Worm (Caenorhabditis elegans) whole organism, L4 larva: Measurements from ENCODE around the gene mdt-21.

Source experiments
- F26F4.8 ChIP-seq: fragments of 200-800 bp; sonication (Bioruptor generic); conservative IDR thresholded peaks from 2 replicates; pipeline ENCODE4 v1.3.6; 2022; ENCODE audit warnings: missing genetic modification characterization, missing compliant biosample characterization
- F37D6.2 ChIP-seq: sonication (generic microtip); optimal IDR thresholded peaks from 2 replicates; lab custom pipeline; 2016; ENCODE audit warnings: mild to moderate bottlenecking, missing genetic modification characterization, missing compliant biosample characterization
- T20F7.1 ChIP-seq: fragments of 200-800 bp; sonication (Bioruptor generic); optimal IDR thresholded peaks from 2 replicates; lab custom pipeline; 2018; ENCODE audit warnings: mild to moderate bottlenecking, missing genetic modification characterization, missing compliant biosample characterization
- Y48G9A.11 ChIP-seq: fragments of 200-800 bp; sonication (Bioruptor generic); IDR thresholded peaks from 2 replicates; pipeline ENCODE4 v1.3.6; 2022; ENCODE audit warnings: missing genetic modification reagents, missing genetic modification characterization, missing compliant biosample characterization
- Y5F2A.4 ChIP-seq: fragments of 200-800 bp; sonication (Bioruptor generic); optimal IDR thresholded peaks from 2 replicates; lab custom pipeline; 2018; ENCODE audit warnings: mild to moderate bottlenecking, missing genetic modification characterization, missing compliant biosample characterization
- aha-1 ChIP-seq: fragments of 150-350 bp; peaks from one replicate; lab custom pipeline; 2014; ENCODE audit warnings: missing biosample characterization, missing genetic modification characterization
- arid-1 ChIP-seq: fragments of 200-800 bp; sonication (Bioruptor generic); conservative IDR thresholded peaks from 2 replicates; pipeline ENCODE4 v1.3.6; 2022; ENCODE audit warnings: missing genetic modification reagents, missing genetic modification characterization, missing compliant biosample characterization
- attf-4 ChIP-seq: sonication (generic microtip); optimal IDR thresholded peaks from 3 replicates; lab custom pipeline; 2017; ENCODE audit warnings: missing biosample characterization, missing genetic modification characterization
- ceh-20 ChIP-seq: fragments of 200-800 bp; sonication (Bioruptor generic); IDR thresholded peaks from 2 replicates; pipeline ENCODE4 v1.3.6; 2022; ENCODE audit warnings: missing genetic modification reagents, missing genetic modification characterization, missing compliant biosample characterization
- ceh-28 ChIP-seq: fragments of 150-350 bp; optimal IDR thresholded peaks from 2 replicates; lab custom pipeline; 2014; ENCODE audit warnings: missing biosample characterization, missing genetic modification reagents, missing genetic modification characterization
- ceh-32 ChIP-seq: sonication (generic microtip); optimal IDR thresholded peaks from 2 replicates; lab custom pipeline; 2016; ENCODE audit warnings: mild to moderate bottlenecking, missing genetic modification characterization, missing compliant biosample characterization; ENCODE audit not compliant: poor library complexity
- ctbp-1 ChIP-seq: fragments of 200-800 bp; sonication (Bioruptor generic); IDR thresholded peaks from 2 replicates; pipeline ENCODE4 v1.3.6; 2022; ENCODE audit warnings: missing genetic modification reagents, missing genetic modification characterization, missing compliant biosample characterization
- daf-16 ChIP-seq, 3 experiments: sonication (generic microtip); optimal IDR thresholded peaks; 2 replicates each; lab custom pipeline; 2016 to 2017; ENCODE audit warnings: missing genetic modification characterization in 3 of 3, missing genetic modification reagents in 3 of 3, mild to moderate bottlenecking in 2 of 3, missing compliant biosample characterization in 2 of 3, missing biosample characterization in 1 of 3, moderate library complexity in 1 of 3
- daf-8 ChIP-seq: fragments of 200-800 bp; sonication (Bioruptor generic); IDR thresholded peaks from 2 replicates; pipeline ENCODE4 v1.3.6; 2022; ENCODE audit warnings: missing genetic modification characterization, missing compliant biosample characterization
- dmd-6 ChIP-seq: fragments of 200-800 bp; sonication (Bioruptor generic); IDR thresholded peaks from 2 replicates; pipeline ENCODE4 v1.3.6; 2022; ENCODE audit warnings: missing genetic modification reagents, missing genetic modification characterization, missing compliant biosample characterization
- dmd-9 ChIP-seq: fragments of 200-800 bp; sonication (Bioruptor generic); IDR thresholded peaks from 2 replicates; pipeline ENCODE4 v1.3.6; 2022; ENCODE audit warnings: missing genetic modification reagents, missing genetic modification characterization, missing compliant biosample characterization
- dpl-1 ChIP-seq: fragments of 150-350 bp; optimal IDR thresholded peaks from 2 replicates; lab custom pipeline; 2014; ENCODE audit warnings: missing biosample characterization, missing genetic modification reagents, missing genetic modification characterization
- dve-1 ChIP-seq: sonication (generic microtip); optimal IDR thresholded peaks from 2 replicates; lab custom pipeline; 2017; ENCODE audit warnings: antibody characterized with exemption, mild to moderate bottlenecking, missing genetic modification characterization, missing compliant biosample characterization; ENCODE audit not compliant: insufficient read depth
- egl-43 ChIP-seq: fragments of 200-800 bp; sonication (Bioruptor generic); IDR thresholded peaks from 2 replicates; pipeline ENCODE4 v1.3.6; 2022; ENCODE audit warnings: missing genetic modification reagents, missing genetic modification characterization, missing compliant biosample characterization
- fkh-10 ChIP-seq: fragments of 150-350 bp; optimal IDR thresholded peaks from 2 replicates; lab custom pipeline; 2014; ENCODE audit warnings: missing biosample characterization, missing genetic modification reagents, missing genetic modification characterization
- fos-1 ChIP-seq: fragments of 150-350 bp; optimal IDR thresholded peaks from 2 replicates; lab custom pipeline; 2014; ENCODE audit warnings: missing biosample characterization, missing genetic modification characterization
- hif-1 ChIP-seq, 2 experiments: sonication (generic microtip); optimal IDR thresholded peaks; 2 replicates each; lab custom pipeline; 2016 to 2017; ENCODE audit warnings: missing compliant biosample characterization in 2 of 2, missing genetic modification characterization in 2 of 2, missing genetic modification reagents in 2 of 2, missing genotype in 2 of 2, mild to moderate bottlenecking in 1 of 2
- hlh-11 ChIP-seq: fragments of 200-800 bp; sonication (Bioruptor generic); optimal IDR thresholded peaks from 2 replicates; lab custom pipeline; 2018; ENCODE audit warnings: mild to moderate bottlenecking, missing genetic modification characterization, missing compliant biosample characterization
- hlh-30 ChIP-seq: sonication (generic microtip); optimal IDR thresholded peaks from 2 replicates; lab custom pipeline; 2017; ENCODE audit warnings: antibody characterized with exemption, mild to moderate bottlenecking, missing genetic modification characterization, missing compliant biosample characterization; ENCODE audit not compliant: insufficient read depth
- lim-7 ChIP-seq: fragments of 200-800 bp; sonication (Bioruptor generic); IDR thresholded peaks from 2 replicates; pipeline ENCODE4 v1.3.6; 2022; ENCODE audit warnings: missing genetic modification characterization, missing compliant biosample characterization
- lin-38 ChIP-seq: fragments of 200-800 bp; sonication (Bioruptor generic); IDR thresholded peaks from 2 replicates; pipeline ENCODE4 v1.3.6; 2022; ENCODE audit warnings: missing genetic modification reagents, missing genetic modification characterization, missing compliant biosample characterization
- lir-3 ChIP-seq: sonication (generic microtip); optimal IDR thresholded peaks from 2 replicates; lab custom pipeline; 2016; ENCODE audit warnings: mild to moderate bottlenecking, missing genetic modification characterization, missing compliant biosample characterization
- lsy-2 ChIP-seq, 2 experiments: fragments of 150-350 bp in 1 of 2; sonication (generic microtip) in 1 of 2; optimal IDR thresholded peaks; 2 replicates each; lab custom pipeline; 2014 to 2017; ENCODE audit warnings: missing biosample characterization in 2 of 2, missing genetic modification characterization in 2 of 2
- madf-5 ChIP-seq, 2 experiments: fragments of 200-800 bp; sonication (Bioruptor generic); IDR thresholded peaks; 2 replicates each; pipeline ENCODE4 v1.3.6; 2022; ENCODE audit warnings: missing compliant biosample characterization in 2 of 2, missing genetic modification characterization in 2 of 2
- mdl-1 ChIP-seq, 2 experiments: fragments of 150-350 bp in 1 of 2; sonication (generic microtip) in 1 of 2; optimal IDR thresholded peaks; 2 replicates each; lab custom pipeline; 2014 to 2017; ENCODE audit warnings: missing biosample characterization in 2 of 2, missing genetic modification characterization in 2 of 2
- mes-2 ChIP-seq: sonication (generic microtip); optimal IDR thresholded peaks from 2 replicates; lab custom pipeline; 2016; ENCODE audit warnings: missing genotype, mild to moderate bottlenecking, missing genetic modification characterization, missing compliant biosample characterization; ENCODE audit not compliant: poor library complexity, severe bottlenecking
- nhr-111 ChIP-seq: fragments of 200-800 bp; sonication (Bioruptor generic); optimal IDR thresholded peaks from 2 replicates; lab custom pipeline; 2018; ENCODE audit warnings: mild to moderate bottlenecking, missing genetic modification characterization, missing compliant biosample characterization
- nhr-237 ChIP-seq: sonication (generic microtip); optimal IDR thresholded peaks from 2 replicates; lab custom pipeline; 2017; ENCODE audit warnings: missing biosample characterization, missing genetic modification characterization
- nhr-76 ChIP-seq: fragments of 150-350 bp; optimal IDR thresholded peaks from 2 replicates; lab custom pipeline; 2014; ENCODE audit warnings: missing biosample characterization, missing genetic modification characterization
- pha-4 ChIP-seq, 2 experiments: fragments of 150-350 bp in 1 of 2; fragments of 200-800 bp in 1 of 2; sonication (Bioruptor generic) in 1 of 2; IDR thresholded peaks in 1 of 2; optimal IDR thresholded peaks in 1 of 2; 2 replicates each; pipeline versions ENCODE4 v1.3.6 to Lab custom; 2014 to 2022; ENCODE audit warnings: missing genetic modification characterization in 2 of 2, missing genetic modification reagents in 2 of 2, missing biosample characterization in 1 of 2, missing compliant biosample characterization in 1 of 2
- pqm-1 ChIP-seq: sonication (generic microtip); optimal IDR thresholded peaks from 2 replicates; lab custom pipeline; 2017; ENCODE audit warnings: missing biosample characterization, missing genetic modification characterization
- saeg-2 ChIP-seq: fragments of 200-800 bp; sonication (Bioruptor generic); IDR thresholded peaks from 2 replicates; pipeline ENCODE4 v1.3.6; 2022; ENCODE audit warnings: missing genetic modification reagents, missing genetic modification characterization, missing compliant biosample characterization
- set-16 ChIP-seq: fragments of 200-800 bp; sonication (Bioruptor generic); IDR thresholded peaks from 2 replicates; pipeline ENCODE4 v1.3.6; 2022; ENCODE audit warnings: missing genetic modification reagents, missing genetic modification characterization, missing compliant biosample characterization
- spr-1 ChIP-seq: sonication (generic microtip); optimal IDR thresholded peaks from 2 replicates; lab custom pipeline; 2016; ENCODE audit warnings: mild to moderate bottlenecking, missing genetic modification characterization, missing compliant biosample characterization
- spr-3 ChIP-seq: fragments of 200-800 bp; sonication (Bioruptor generic); optimal IDR thresholded peaks from 2 replicates; lab custom pipeline; 2018; ENCODE audit warnings: mild to moderate bottlenecking, missing genetic modification characterization, missing compliant biosample characterization
- tag-97 ChIP-seq: fragments of 200-800 bp; sonication (Bioruptor generic); IDR thresholded peaks from 2 replicates; pipeline ENCODE4 v1.3.6; 2022; ENCODE audit warnings: missing genetic modification characterization, missing compliant biosample characterization
- unc-130 ChIP-seq: sonication (generic microtip); optimal IDR thresholded peaks from 2 replicates; lab custom pipeline; 2016; ENCODE audit warnings: missing genetic modification reagents, missing genetic modification characterization, missing compliant biosample characterization
- ztf-11 ChIP-seq: fragments of 150-350 bp; optimal IDR thresholded peaks from 2 replicates; lab custom pipeline; 2014; ENCODE audit warnings: missing biosample characterization, missing genetic modification characterization

Gene mdt-21

ce11 chrIII:11823260-11823659, 45.8 kb downstream of the mdt-21 start, which contains the start of gene C18D11.3 (continued):
- TF ChIP-seq F26F4.8 (GFP tag; lab: Robert Waterston, UW), result no peak
- no peak for TF ChIP-seq pqm-1
- no peak for TF ChIP-seq nhr-111 (GFP tag; lab: Kevin White, UChicago)
- TF ChIP-seq egl-43, result 0 out of 2 replicates have a peak, but pooled peaks have one; percentile 5
- peak in 1 of 2 experiments; percentile 76 for TF ChIP-seq hif-1 (tag; optimal IDR thresholded peaks at IDR 0.05; lab: Kevin White, UChicago)
- no peak for TF ChIP-seq fos-1
- TF ChIP-seq attf-4 (tag; lab: Kevin White, UChicago), result no peak
- peak; percentile 36 for TF ChIP-seq unc-130 (GFP tag; lab: Kevin White, UChicago)
- TF ChIP-seq ceh-32 (tag; lab: Kevin White, UChicago), result no peak
- TF ChIP-seq Y48G9A.11, result no peak
- no peak for TF ChIP-seq nhr-237 (tag; lab: Kevin White, UChicago)
- TF ChIP-seq tag-97 (GFP tag; lab: Robert Waterston, UW), result no peak
- no peak for TF ChIP-seq spr-3 (GFP tag; lab: Kevin White, UChicago)
- TF ChIP-seq, all 104 proteins: peak for 44

DNA sequence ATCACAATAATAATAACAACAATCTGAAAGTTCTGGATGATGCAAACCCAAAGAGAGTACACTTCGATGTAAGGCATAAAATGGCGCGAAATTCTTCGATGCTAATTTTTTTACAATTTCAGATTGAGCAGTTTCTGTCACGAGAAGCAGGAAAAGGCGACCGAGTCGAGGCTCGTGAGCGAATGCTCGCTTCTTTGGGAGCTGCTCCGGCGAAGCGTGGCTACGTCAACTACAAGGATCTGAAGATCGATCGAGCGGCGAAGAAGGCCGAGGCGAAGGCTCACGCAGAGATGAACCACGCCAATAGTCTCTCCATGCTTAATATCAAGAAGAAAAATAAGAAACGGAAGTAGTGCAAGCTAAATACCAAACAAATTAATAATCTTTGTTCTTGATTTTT, 46.7 kb downstream of the mdt-21 start:
- no peak for TF ChIP-seq lim-7 (GFP tag; lab: Robert Waterston, UW)
- TF ChIP-seq F37D6.2 (tag; lab: Kevin White, UChicago), result no peak
- TF ChIP-seq daf-8 (GFP tag; lab: Robert Waterston, UW), result no peak
- peak; percentile 61; the same call in 1 of the 2 replicates for TF ChIP-seq set-16 (GFP tag; lab: Robert Waterston, UW)
- TF ChIP-seq ceh-20 (GFP tag; lab: Robert Waterston, UW), result no peak
- TF ChIP-seq, all 104 proteins: peak for 1

- TF ChIP-seq nhr-111 (GFP tag; lab: Kevin White, UChicago), result no peak
- peak; percentile 32; the same call in 1 of the 2 replicates for TF ChIP-seq arid-1 (GFP tag; lab: Robert Waterston, UW)
- TF ChIP-seq aha-1 (tag; lab: Kevin White, UChicago), result peak; percentile 53
- TF ChIP-seq lin-38, result peak; percentile 10; the same call in 1 of the 2 replicates
- no peak for TF ChIP-seq daf-16 (GFP tag; optimal IDR thresholded peaks at IDR 0.05; lab: Kevin White, UChicago)
- TF ChIP-seq daf-16 (tag; optimal IDR thresholded peaks at IDR 0.05; lab: Kevin White, UChicago), result peak; percentile 0
- no peak for TF ChIP-seq fos-1
Measured at ce11 chrIII:11824580-11824979, 47.2 kb downstream of the mdt-21 start.

DNA sequence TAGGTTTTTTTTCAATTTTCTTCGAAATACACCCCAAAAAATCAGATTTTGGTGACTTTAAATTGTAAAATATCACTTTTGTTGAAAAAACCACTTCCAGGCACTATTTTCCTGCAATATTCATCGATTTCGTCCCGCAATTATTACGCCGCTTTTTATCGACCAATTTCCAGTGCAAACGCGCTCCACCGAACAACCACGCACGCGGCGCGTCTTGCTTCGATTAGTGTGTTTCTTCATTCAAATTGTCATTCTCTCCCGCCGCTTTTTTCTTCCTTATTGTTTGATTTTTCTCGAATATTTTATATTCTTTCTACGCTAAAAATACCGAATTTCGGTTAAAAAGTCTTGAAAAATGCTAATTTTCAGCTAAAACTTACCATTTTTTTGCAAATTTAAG, 48.2 kb downstream of the mdt-21 start:
- TF ChIP-seq nhr-76 (tag; lab: Kevin White, UChicago), result no peak
- no peak for TF ChIP-seq pha-4 (GFP tag; IDR thresholded peaks at IDR 0.05; lab: Robert Waterston, UW)
- no peak for TF ChIP-seq pha-4 (tag; optimal IDR thresholded peaks at IDR 0.05; lab: Kevin White, UChicago)
- no peak for TF ChIP-seq ceh-32 (tag; lab: Kevin White, UChicago)
- TF ChIP-seq dmd-6 (GFP tag; lab: Robert Waterston, UW), result peak; percentile 21; the same call in 1 of the 2 replicates
- no peak for TF ChIP-seq daf-16 (GFP tag; optimal IDR thresholded peaks at IDR 0.05; lab: Kevin White, UChicago)
- peak; percentile 17 for TF ChIP-seq daf-16 (tag; optimal IDR thresholded peaks at IDR 0.05; lab: Kevin White, UChicago)
- peak; percentile 94 for TF ChIP-seq hlh-30 (tag; lab: Kevin White, UChicago)
- TF ChIP-seq dve-1, result peak; percentile 20
- no peak for TF ChIP-seq ztf-11 (tag; lab: Kevin White, UChicago)
- no peak for TF ChIP-seq dmd-9 (GFP tag; lab: Robert Waterston, UW)
- no peak for TF ChIP-seq unc-130 (GFP tag; lab: Kevin White, UChicago)
- no peak for TF ChIP-seq fkh-10
- TF ChIP-seq lir-3 (tag; lab: Kevin White, UChicago), result no peak
- TF ChIP-seq mdl-1 (tag; optimal IDR thresholded peaks at IDR 0.05; lab: Kevin White, UChicago), result peak; percentile 52 to 93
- no peak for TF ChIP-seq ctbp-1 (GFP tag; lab: Robert Waterston, UW)
- no peak for TF ChIP-seq T20F7.1 (GFP tag; lab: Kevin White, UChicago)
- peak in 1 of 2 experiments; percentile 46 for TF ChIP-seq hif-1 (tag; optimal IDR thresholded peaks at IDR 0.05; lab: Kevin White, UChicago)
- peak; percentile 67 for TF ChIP-seq hlh-11
- TF ChIP-seq Y5F2A.4 (GFP tag; lab: Kevin White, UChicago), result no peak
- TF ChIP-seq lsy-2 (tag; optimal IDR thresholded peaks at IDR 0.05; lab: Kevin White, UChicago), result peak in 1 of 2 experiments; percentile 87
- TF ChIP-seq madf-5 (GFP tag; IDR thresholded peaks at IDR 0.05; lab: Robert Waterston, UW), result no peak
- TF ChIP-seq saeg-2 (GFP tag; lab: Robert Waterston, UW), result no peak
- TF ChIP-seq mes-2 (tag; lab: Kevin White, UChicago), result peak; percentile 86
- no peak for TF ChIP-seq daf-8 (GFP tag; lab: Robert Waterston, UW)
- no peak for TF ChIP-seq spr-1 (tag; lab: Kevin White, UChicago)
- no peak for TF ChIP-seq ceh-28 (tag; lab: Kevin White, UChicago)
- peak; percentile 64 for TF ChIP-seq dpl-1 (GFP tag; lab: Kevin White, UChicago)
